Fruit fly (Drosophila melanogaster): ENCODE measurements around the gene CG18262.

Gene CG18262

DNA sequence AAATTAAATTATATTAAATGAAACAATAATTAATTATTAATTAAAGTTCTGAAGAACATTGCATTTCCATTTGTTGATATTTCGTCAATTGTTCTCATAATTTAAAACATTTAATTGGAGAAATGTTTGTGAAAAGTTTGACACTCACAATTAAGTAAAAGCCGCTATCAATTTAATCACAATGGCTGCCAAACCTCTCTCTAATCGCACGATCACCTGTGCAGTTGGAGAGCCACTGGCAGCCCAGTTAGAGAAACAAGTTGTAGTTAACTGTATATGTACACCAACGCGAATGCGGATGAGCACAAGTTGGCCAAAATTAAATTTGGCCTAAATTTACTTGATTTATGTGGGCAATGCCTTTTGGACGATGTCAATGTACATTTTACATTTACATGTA lies 39.4 kb downstream of the CG18262 start:
- TF ChIP-seq D1 (tag; optimal IDR thresholded peaks at IDR 0.05), result no peak
- TF ChIP-seq Snoo (tag; optimal IDR thresholded peaks at IDR 0.05), result no peak
- TF ChIP-seq CG10348 (GFP tag; IDR thresholded peaks at IDR 0.05), result no peak
- TF ChIP-seq CG32121 (GFP tag; IDR thresholded peaks at IDR 0.05), result no peak
- TF ChIP-seq CG15710 (tag; optimal IDR thresholded peaks at IDR 0.05), result no peak
- TF ChIP-seq Pif1A (GFP tag; optimal IDR thresholded peaks at IDR 0.05), result no peak
- no peak for TF ChIP-seq CG14655 (GFP tag; optimal IDR thresholded peaks at IDR 0.05)
- TF ChIP-seq CG34367 (tag; optimal IDR thresholded peaks at IDR 0.05), result no peak
- TF ChIP-seq EcR (GFP tag; optimal IDR thresholded peaks at IDR 0.05), result no peak
- no peak for TF ChIP-seq fd96Ca (GFP tag; IDR thresholded peaks at IDR 0.05)
- TF ChIP-seq Pif1B (GFP tag; optimal IDR thresholded peaks at IDR 0.05), result no peak
- no peak for TF ChIP-seq gl (tag; optimal IDR thresholded peaks at IDR 0.05)
- TF ChIP-seq CG9948 (tag; optimal IDR thresholded peaks at IDR 0.05), result no peak
- no peak for TF ChIP-seq CG13204 (GFP tag; optimal IDR thresholded peaks at IDR 0.05)
- no peak for TF ChIP-seq CG4496 (GFP tag; IDR thresholded peaks at IDR 0.05)

DNA sequence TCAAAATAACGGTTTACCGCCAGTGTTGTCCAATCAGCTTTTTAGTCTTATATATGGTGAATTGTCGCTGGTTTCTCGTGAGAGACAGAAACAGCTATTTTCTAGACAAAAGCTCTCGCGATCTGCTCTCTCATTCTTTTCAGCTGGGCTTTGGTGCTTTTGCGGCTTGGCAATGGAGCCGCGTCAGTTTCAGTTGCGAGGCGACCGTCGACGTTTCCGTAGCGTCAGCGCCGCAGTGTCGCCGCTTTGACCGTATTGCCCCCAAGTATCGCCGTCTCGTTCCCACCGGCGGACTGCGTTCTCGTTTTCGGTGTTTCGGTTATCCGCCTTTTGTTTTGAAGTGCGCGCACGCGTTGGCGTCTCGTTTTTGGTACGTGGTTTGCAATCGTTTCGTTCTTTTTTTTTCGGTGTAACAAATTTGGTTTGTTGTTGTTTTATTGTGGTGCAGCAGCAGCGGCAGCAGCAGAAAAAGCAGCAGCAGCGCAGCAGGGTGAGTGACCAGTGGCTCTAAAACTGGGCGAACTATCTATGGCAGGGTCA lies 40.3 kb downstream of the CG18262 start:
- peak; percentile 95 for TF ChIP-seq CG13204 (GFP tag; optimal IDR thresholded peaks at IDR 0.05)
- TF ChIP-seq CG32121 (GFP tag; IDR thresholded peaks at IDR 0.05), result peak; percentile 59
- TF ChIP-seq CG17806 (tag; optimal IDR thresholded peaks at IDR 0.05), result no peak
- TF ChIP-seq fd96Ca (GFP tag; IDR thresholded peaks at IDR 0.05), result 0 out of 3 replicates have a peak, but pooled peaks have one; percentile 43
- no peak for TF ChIP-seq CG15710 (tag; optimal IDR thresholded peaks at IDR 0.05)
- peak; percentile 44; the same call in 1 of the 2 replicates for TF ChIP-seq CG12605 (GFP tag; IDR thresholded peaks at IDR 0.05)
- TF ChIP-seq CG10348 (GFP tag; IDR thresholded peaks at IDR 0.05), result no peak
- peak; percentile 68 for TF ChIP-seq EcR (GFP tag; optimal IDR thresholded peaks at IDR 0.05)
- TF ChIP-seq Snoo (tag; optimal IDR thresholded peaks at IDR 0.05), result peak; percentile 6
- TF ChIP-seq CG8301 (tag; optimal IDR thresholded peaks at IDR 0.05), result no peak
- TF ChIP-seq CG8159 (tag; optimal IDR thresholded peaks at IDR 0.05), result peak; percentile 1
- TF ChIP-seq CG4496 (GFP tag; IDR thresholded peaks at IDR 0.05), result 0 out of 3 replicates have a peak, but pooled peaks have one; percentile 60
- peak; percentile 62; the same call in 1 of the 2 replicates for TF ChIP-seq Ets98B (GFP tag; IDR thresholded peaks at IDR 0.05)
- no peak for TF ChIP-seq Pif1B (GFP tag; optimal IDR thresholded peaks at IDR 0.05)

DNA sequence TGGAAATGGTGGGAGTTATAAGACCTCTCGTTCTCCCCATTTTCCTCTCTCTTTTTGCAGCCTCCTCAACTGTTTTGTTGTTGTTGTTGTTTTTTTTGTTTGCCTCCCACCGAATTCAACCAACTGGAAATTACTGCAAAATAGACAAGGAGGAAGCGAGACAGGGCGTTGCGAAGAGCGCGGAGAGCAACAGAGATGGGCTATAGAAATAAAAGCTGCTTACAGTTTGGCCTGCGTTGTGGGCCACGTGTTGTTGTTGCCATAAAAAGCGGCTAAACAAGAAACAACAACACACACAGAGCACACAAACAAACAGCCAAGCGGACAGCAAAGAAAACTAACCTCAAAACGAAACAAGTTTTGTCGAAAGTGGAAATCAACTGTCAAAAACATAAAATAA lies 41.8 kb downstream of the CG18262 start:
- TF ChIP-seq Ets98B (GFP tag; IDR thresholded peaks at IDR 0.05) (no peak), D1 (tag; optimal IDR thresholded peaks at IDR 0.05) (no peak), CG14655 (GFP tag; optimal IDR thresholded peaks at IDR 0.05) (no peak), CG13204 (GFP tag; optimal IDR thresholded peaks at IDR 0.05) (peak; percentile 48), CG15710 (tag; optimal IDR thresholded peaks at IDR 0.05) (no peak), CG10348 (GFP tag; IDR thresholded peaks at IDR 0.05) (no peak), CG4496 (GFP tag; IDR thresholded peaks at IDR 0.05) (no peak)

DNA sequence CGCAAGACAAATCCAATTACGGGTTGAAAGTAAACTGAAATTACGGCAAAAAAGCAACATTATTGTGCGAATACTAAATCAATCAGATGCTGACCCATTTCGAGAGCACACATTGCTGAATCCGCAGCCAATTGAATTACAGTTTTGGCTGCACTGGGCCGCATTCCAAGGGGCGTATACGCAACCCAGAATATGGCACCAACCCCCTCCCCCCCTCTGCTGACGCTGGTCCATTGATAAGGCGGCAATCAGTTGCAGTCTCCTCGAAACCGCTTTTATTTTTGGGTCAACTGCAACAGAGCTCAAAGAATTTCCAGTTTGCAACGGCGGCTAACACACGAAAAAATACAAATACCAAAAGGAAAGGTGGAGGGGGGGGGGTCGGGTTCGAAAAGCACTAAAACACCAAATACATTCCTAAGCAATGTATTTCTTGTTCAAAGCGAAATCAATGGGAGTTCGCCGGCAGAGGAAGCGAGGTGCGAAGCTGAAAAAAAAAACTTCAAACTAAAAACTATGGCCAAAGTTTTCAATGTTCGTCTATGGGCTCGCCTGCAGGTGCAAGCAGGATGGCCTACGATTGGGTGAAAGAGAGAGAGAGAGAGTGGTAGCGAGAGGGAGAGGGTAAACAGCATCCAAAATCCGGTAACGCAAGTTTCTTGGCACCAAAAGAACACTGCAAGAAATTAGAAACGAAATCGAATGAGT lies 42.9 kb downstream of the CG18262 start:
- TF ChIP-seq CG12605 (GFP tag; IDR thresholded peaks at IDR 0.05), result no peak
- TF ChIP-seq Pif1B (GFP tag; optimal IDR thresholded peaks at IDR 0.05), result no peak
- TF ChIP-seq gl (tag; optimal IDR thresholded peaks at IDR 0.05), result no peak
- no peak for TF ChIP-seq CG17806 (tag; optimal IDR thresholded peaks at IDR 0.05)
- TF ChIP-seq fd96Ca (GFP tag; IDR thresholded peaks at IDR 0.05), result no peak; the same call in 2 of the 3 replicates
- TF ChIP-seq CG4496 (GFP tag; IDR thresholded peaks at IDR 0.05), result no peak

DNA sequence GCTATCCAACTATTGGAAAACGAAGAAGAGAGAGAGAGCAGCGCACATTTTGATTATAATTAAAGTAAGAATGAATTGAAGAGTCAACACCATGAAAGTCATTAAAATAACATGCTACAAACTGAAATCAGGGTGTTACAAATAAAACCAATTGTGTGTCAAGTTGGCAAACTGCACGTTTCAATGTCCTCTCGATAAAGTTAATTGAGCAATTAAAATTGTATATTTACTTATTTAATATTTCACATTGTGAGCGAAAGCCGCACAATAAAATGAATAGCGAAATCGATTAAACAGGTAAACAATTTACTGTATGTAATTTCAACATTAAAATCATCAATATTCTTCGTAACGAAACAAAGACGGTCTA lies 43.4 kb downstream of the CG18262 start:
- no peak for TF ChIP-seq CG12605 (GFP tag; IDR thresholded peaks at IDR 0.05)
- TF ChIP-seq Pif1A (GFP tag; optimal IDR thresholded peaks at IDR 0.05), result no peak
- TF ChIP-seq CG8301 (tag; optimal IDR thresholded peaks at IDR 0.05), result peak; percentile 24
- peak; percentile 51 for TF ChIP-seq CG14655 (GFP tag; optimal IDR thresholded peaks at IDR 0.05)
- TF ChIP-seq CG8159 (tag; optimal IDR thresholded peaks at IDR 0.05), result peak; percentile 38
- no peak for TF ChIP-seq Pif1B (GFP tag; optimal IDR thresholded peaks at IDR 0.05)
- no peak for TF ChIP-seq EcR (GFP tag; optimal IDR thresholded peaks at IDR 0.05)
- TF ChIP-seq Ets98B (GFP tag; IDR thresholded peaks at IDR 0.05), result no peak
- peak; percentile 23 for TF ChIP-seq CG9948 (tag; optimal IDR thresholded peaks at IDR 0.05)
- peak; percentile 25 for TF ChIP-seq Snoo (tag; optimal IDR thresholded peaks at IDR 0.05)

DNA sequence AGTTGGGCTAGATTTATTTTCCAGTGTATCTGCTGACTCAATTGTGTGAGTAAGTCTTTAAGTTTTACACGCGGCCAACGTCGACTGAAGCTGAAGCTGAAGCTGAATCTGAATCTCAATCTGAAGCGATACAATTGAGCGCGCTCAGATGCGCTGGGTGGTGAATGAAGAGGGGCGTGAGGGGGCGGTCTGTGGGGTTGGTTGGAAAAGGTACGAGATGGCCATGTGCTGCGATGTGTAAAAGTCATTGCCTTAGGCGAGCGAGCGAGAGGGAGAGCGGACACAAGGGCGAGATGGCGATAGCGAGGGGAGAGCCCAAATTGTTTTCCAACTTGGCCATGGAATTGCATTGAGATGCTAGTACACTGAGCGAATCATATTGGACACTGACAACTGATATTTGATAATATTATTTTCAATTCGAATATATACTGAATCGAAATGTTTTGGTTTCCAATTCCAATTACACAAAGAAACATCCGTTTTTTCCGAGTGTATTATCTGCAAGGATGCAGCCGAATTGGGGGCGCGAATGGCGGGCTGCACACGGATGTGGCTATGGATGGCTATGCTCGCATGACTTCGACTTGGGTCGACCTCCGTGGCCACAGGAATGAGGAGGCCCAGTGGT lies 44.0 kb downstream of the CG18262 start:
- TF ChIP-seq CG9948 (tag; optimal IDR thresholded peaks at IDR 0.05) (peak; percentile 66), gl (tag; optimal IDR thresholded peaks at IDR 0.05) (peak; percentile 19), Pif1A (GFP tag; optimal IDR thresholded peaks at IDR 0.05) (peak; percentile 70), rn (GFP tag; IDR thresholded peaks at IDR 0.05) (peak; percentile 55), CG34367 (tag; optimal IDR thresholded peaks at IDR 0.05) (peak; percentile 67), Snoo (tag; optimal IDR thresholded peaks at IDR 0.05) (peak; percentile 63), EcR (GFP tag; optimal IDR thresholded peaks at IDR 0.05) (peak; percentile 69), CG4496 (GFP tag; IDR thresholded peaks at IDR 0.05) (peak; percentile 89), CG10348 (GFP tag; IDR thresholded peaks at IDR 0.05) (0 out of 2 replicates have a peak, but pooled peaks have one; percentile 31), CG8159 (tag; optimal IDR thresholded peaks at IDR 0.05) (peak; percentile 55), Pif1B (GFP tag; optimal IDR thresholded peaks at IDR 0.05) (peak; percentile 75), CG12605 (GFP tag; IDR thresholded peaks at IDR 0.05) (peak; percentile 83), CG13204 (GFP tag; optimal IDR thresholded peaks at IDR 0.05) (peak; percentile 81), CG17806 (tag; optimal IDR thresholded peaks at IDR 0.05) (peak; percentile 69), fd96Ca (GFP tag; IDR thresholded peaks at IDR 0.05) (peak; percentile 82), CG8301 (tag; optimal IDR thresholded peaks at IDR 0.05) (peak; percentile 68), D1 (tag; optimal IDR thresholded peaks at IDR 0.05) (no peak), Ets98B (GFP tag; IDR thresholded peaks at IDR 0.05) (peak; percentile 79), CG15710 (tag; optimal IDR thresholded peaks at IDR 0.05) (peak; percentile 55), CG14655 (GFP tag; optimal IDR thresholded peaks at IDR 0.05) (peak; percentile 80), CG32121 (GFP tag; IDR thresholded peaks at IDR 0.05) (peak; percentile 58)

Data from whole organism, pupa.